Fruit fly (Drosophila melanogaster) whole organism, embryonic: ENCODE data around the gene CG15418.

Experiments
- C15 ChIP-seq: fragments of 200-800 bp; sonication (Bioruptor generic); IDR thresholded peaks from 3 replicates; pipeline ENCODE4 v1.3.6; 2022; ENCODE audit warnings: missing biosample characterization, missing genetic modification characterization
- CG11504 ChIP-seq: fragments of 200-800 bp; sonication (Bioruptor generic); optimal IDR thresholded peaks from 3 replicates; lab custom pipeline; 2019; ENCODE audit warnings: missing biosample characterization, mild to moderate bottlenecking, missing genetic modification characterization, moderate library complexity
- CG12299 ChIP-seq: fragments of 200-800 bp; sonication (Bioruptor generic); optimal IDR thresholded peaks from 2 replicates; lab custom pipeline; 2018; ENCODE audit warnings: missing biosample characterization, mild to moderate bottlenecking, missing genetic modification characterization
- CG1233 ChIP-seq: fragments of 200-800 bp; sonication (Bioruptor generic); optimal IDR thresholded peaks from 4 replicates; lab custom pipeline; 2018; ENCODE audit warnings: missing biosample characterization, mild to moderate bottlenecking, missing genetic modification characterization
- CG14441 ChIP-seq: fragments of 200-800 bp; sonication (Bioruptor generic); IDR thresholded peaks from 2 replicates; pipeline ENCODE4 v1.3.6; 2022; ENCODE audit warnings: missing biosample characterization, missing genetic modification characterization
- CG15601 ChIP-seq: fragments of 200-800 bp; sonication (Bioruptor generic); optimal IDR thresholded peaks from 3 replicates; lab custom pipeline; 2019; ENCODE audit warnings: missing biosample characterization, mild to moderate bottlenecking, missing genetic modification characterization, moderate library complexity
- CG1602 ChIP-seq: fragments of 200-800 bp; sonication (Bioruptor generic); optimal IDR thresholded peaks from 3 replicates; lab custom pipeline; 2016; ENCODE audit warnings: missing biosample characterization, missing genetic modification characterization
- CG1603 ChIP-seq: fragments of 200-800 bp; sonication (Bioruptor generic); optimal IDR thresholded peaks from 2 replicates; lab custom pipeline; 2019; ENCODE audit warnings: missing biosample characterization, mild to moderate bottlenecking, missing genetic modification characterization, moderate library complexity
- CG16813 ChIP-seq: fragments of 200-800 bp; sonication (Bioruptor generic); IDR thresholded peaks from 3 replicates; pipeline ENCODE4 v1.3.6; 2022; ENCODE audit warnings: missing biosample characterization, missing genetic modification characterization; ENCODE audit not compliant: partially characterized antibody
- CG17359 ChIP-seq: fragments of 200-800 bp; sonication (Bioruptor generic); optimal IDR thresholded peaks from 3 replicates; lab custom pipeline; 2018; ENCODE audit warnings: missing biosample characterization, mild to moderate bottlenecking, missing genetic modification characterization, moderate library complexity
- CG17568 ChIP-seq: fragments of 200-800 bp; sonication (Bioruptor generic); optimal IDR thresholded peaks from 2 replicates; lab custom pipeline; 2018; ENCODE audit warnings: missing biosample characterization, mild to moderate bottlenecking, missing genetic modification characterization, moderate library complexity
- CG18262 ChIP-seq: fragments of 200-800 bp; optimal IDR thresholded peaks from 3 replicates; lab custom pipeline; 2019; ENCODE audit warnings: missing biosample characterization, mild to moderate bottlenecking, missing genetic modification characterization, moderate library complexity
- CG2199 ChIP-seq: fragments of 200-800 bp; sonication (Bioruptor generic); IDR thresholded peaks from 3 replicates; pipeline ENCODE4 v1.3.6; 2022; ENCODE audit warnings: missing biosample characterization, missing genetic modification characterization
- CG2678 ChIP-seq: fragments of 200-800 bp; sonication (Bioruptor generic); optimal IDR thresholded peaks from 3 replicates; lab custom pipeline; 2019; ENCODE audit warnings: missing biosample characterization, mild to moderate bottlenecking, missing genetic modification characterization, moderate library complexity
- CG32532 ChIP-seq: fragments of 200-800 bp; sonication (Bioruptor generic); IDR thresholded peaks from 2 replicates; pipeline ENCODE4 v1.3.6; 2022; ENCODE audit warnings: missing biosample characterization, missing genetic modification characterization
- CG32772 ChIP-seq: fragments of 200-800 bp; sonication (Bioruptor generic); IDR thresholded peaks from 2 replicates; pipeline ENCODE4 v1.3.6; 2022; ENCODE audit warnings: missing biosample characterization, missing genetic modification characterization
- CG34422 ChIP-seq: fragments of 200-800 bp; sonication (Bioruptor generic); IDR thresholded peaks from 3 replicates; pipeline ENCODE4 v1.3.6; 2022; ENCODE audit warnings: missing biosample characterization, missing genetic modification characterization
- CG5180 ChIP-seq: fragments of 200-800 bp; sonication (Bioruptor generic); optimal IDR thresholded peaks from 3 replicates; lab custom pipeline; 2017; ENCODE audit warnings: missing biosample characterization, missing genetic modification characterization, mild to moderate bottlenecking, moderate library complexity, missing genetic modification reagents
- CG6272 ChIP-seq: fragments of 200-800 bp; sonication (Bioruptor generic); IDR thresholded peaks from 2 replicates; pipeline ENCODE4 v1.3.6; 2022; ENCODE audit warnings: missing biosample characterization, missing genetic modification characterization
- CG6683 ChIP-seq: fragments of 200-800 bp; sonication (Bioruptor generic); optimal IDR thresholded peaks from 2 replicates; lab custom pipeline; 2017; ENCODE audit warnings: missing biosample characterization, mild to moderate bottlenecking, missing genetic modification characterization, missing genetic modification reagents
- CG8281 ChIP-seq: fragments of 200-800 bp; sonication (Bioruptor generic); optimal IDR thresholded peaks from 2 replicates; lab custom pipeline; 2018; ENCODE audit warnings: missing biosample characterization, mild to moderate bottlenecking, missing genetic modification characterization, moderate library complexity
- D ChIP-seq, 2 experiments: fragments of 200-800 bp in 1 of 2; fragments of >200 bp in 1 of 2; sonication (Bioruptor generic) in 1 of 2; optimal IDR thresholded peaks; 2 replicates in 1 of 2; 3 replicates in 1 of 2; lab custom pipeline; 2017; ENCODE audit warnings: mild to moderate bottlenecking in 1 of 2, missing biosample characterization in 1 of 2, missing genetic modification characterization in 1 of 2, missing genetic modification reagents in 1 of 2
- Doc3 ChIP-seq: fragments of 200-800 bp; sonication (Bioruptor generic); IDR thresholded peaks from 3 replicates; pipeline ENCODE4 v1.3.6; 2022; ENCODE audit warnings: missing biosample characterization, missing genetic modification characterization; ENCODE audit not compliant: partially characterized antibody
- Gug ChIP-seq: fragments of 200-800 bp; sonication (Bioruptor generic); IDR thresholded peaks from 4 replicates; pipeline ENCODE4 v1.3.6; 2022; ENCODE audit warnings: missing biosample characterization, missing genetic modification characterization
- Hr78 ChIP-seq, 2 experiments: fragments of 200-800 bp in 1 of 2; fragments of >200 bp in 1 of 2; sonication (Bioruptor generic) in 1 of 2; optimal IDR thresholded peaks; 2 replicates each; lab custom pipeline; 2017 to 2019; ENCODE audit warnings: missing biosample characterization in 2 of 2, missing genetic modification characterization in 2 of 2, mild to moderate bottlenecking in 1 of 2, moderate library complexity in 1 of 2
- Mad ChIP-seq: fragments of 200-800 bp; sonication (Bioruptor generic); optimal IDR thresholded peaks from 2 replicates; lab custom pipeline; 2016; ENCODE audit warnings: missing biosample characterization, missing genetic modification characterization
- Pdp1 ChIP-seq, 2 experiments: fragments of 200-800 bp; sonication (Bioruptor generic); optimal IDR thresholded peaks; 3 replicates each; lab custom pipeline; 2016; ENCODE audit warnings: missing biosample characterization in 2 of 2, missing genetic modification characterization in 2 of 2, mild to moderate bottlenecking in 1 of 2, moderate library complexity in 1 of 2
- Rx ChIP-seq: fragments of 200-800 bp; sonication (Bioruptor generic); IDR thresholded peaks from 2 replicates; pipeline ENCODE4 v1.3.6; 2022; ENCODE audit warnings: missing biosample characterization, missing genetic modification characterization
- Side ChIP-seq: fragments of 200-800 bp; sonication (Bioruptor generic); optimal IDR thresholded peaks from 2 replicates; lab custom pipeline; 2016; ENCODE audit warnings: missing biosample characterization, missing genetic modification characterization
- Sry-δ ChIP-seq: fragments of 200-800 bp; sonication (Bioruptor generic); optimal IDR thresholded peaks from 2 replicates; lab custom pipeline; 2016; ENCODE audit warnings: missing biosample characterization, missing genetic modification characterization
- TFAM ChIP-seq: fragments of 200-800 bp; sonication (Bioruptor generic); optimal IDR thresholded peaks from 2 replicates; lab custom pipeline; 2017; ENCODE audit warnings: missing biosample characterization, missing genetic modification characterization, inconsistent platforms
- Xbp1 ChIP-seq: fragments of 200-800 bp; sonication (Bioruptor generic); optimal IDR thresholded peaks from 3 replicates; lab custom pipeline; 2016; ENCODE audit warnings: missing biosample characterization, mild to moderate bottlenecking, missing genetic modification characterization
- ab ChIP-seq: fragments of 200-800 bp; sonication (Bioruptor generic); optimal IDR thresholded peaks from 2 replicates; lab custom pipeline; 2016; ENCODE audit warnings: missing biosample characterization, missing genetic modification characterization
- btn ChIP-seq: fragments of 200-800 bp; sonication (Bioruptor generic); optimal IDR thresholded peaks from 2 replicates; lab custom pipeline; 2016; ENCODE audit warnings: missing biosample characterization, missing genetic modification characterization
- cato ChIP-seq: fragments of 200-800 bp; sonication (Bioruptor generic); optimal IDR thresholded peaks from 2 replicates; lab custom pipeline; 2016; ENCODE audit warnings: missing biosample characterization, missing genetic modification characterization, borderline replicate concordance
- chif ChIP-seq, 2 experiments: fragments of 200-800 bp; sonication (Bioruptor generic); optimal IDR thresholded peaks; 3 replicates each; lab custom pipeline; 2016; ENCODE audit warnings: missing biosample characterization in 2 of 2, missing genetic modification characterization in 2 of 2
- dimm ChIP-seq: fragments of 200-800 bp; sonication (Bioruptor generic); IDR thresholded peaks from 2 replicates; pipeline ENCODE4 v1.3.6; 2022; ENCODE audit warnings: missing biosample characterization, missing genetic modification characterization
- exex ChIP-seq: fragments of 200-800 bp; sonication (Bioruptor generic); optimal IDR thresholded peaks from 4 replicates; lab custom pipeline; 2018; ENCODE audit warnings: missing biosample characterization, mild to moderate bottlenecking, missing genetic modification characterization, moderate library complexity
- fu2 ChIP-seq: fragments of 200-800 bp; sonication (Bioruptor generic); optimal IDR thresholded peaks from 2 replicates; lab custom pipeline; 2016; ENCODE audit warnings: missing biosample characterization, missing genetic modification characterization
- gcm2 ChIP-seq: fragments of 200-800 bp; sonication (Bioruptor generic); optimal IDR thresholded peaks from 2 replicates; lab custom pipeline; 2016; ENCODE audit warnings: missing biosample characterization, missing genetic modification characterization
- gem ChIP-seq: fragments of 200-800 bp; sonication (Bioruptor generic); optimal IDR thresholded peaks from 2 replicates; lab custom pipeline; 2019; ENCODE audit warnings: missing biosample characterization, mild to moderate bottlenecking, missing genetic modification characterization, moderate library complexity
- gfzf ChIP-seq: fragments of 200-800 bp; sonication (Bioruptor generic); optimal IDR thresholded peaks from 2 replicates; lab custom pipeline; 2016; ENCODE audit warnings: missing biosample characterization, mild to moderate bottlenecking, missing genetic modification characterization, moderate library complexity
- grau ChIP-seq: fragments of 200-800 bp; optimal IDR thresholded peaks from 3 replicates; lab custom pipeline; 2019; ENCODE audit warnings: missing biosample characterization, mild to moderate bottlenecking, missing genetic modification characterization, moderate library complexity
- kay ChIP-seq: fragments of 200-800 bp; sonication (Bioruptor generic); optimal IDR thresholded peaks from 2 replicates; lab custom pipeline; 2016; ENCODE audit warnings: missing biosample characterization, missing genetic modification characterization
- nau ChIP-seq: fragments of 200-800 bp; sonication (Bioruptor generic); optimal IDR thresholded peaks from 3 replicates; lab custom pipeline; 2017; ENCODE audit warnings: missing biosample characterization, mild to moderate bottlenecking, missing genetic modification characterization, missing genetic modification reagents
- otp ChIP-seq: fragments of 200-800 bp; sonication (Bioruptor generic); IDR thresholded peaks from 3 replicates; pipeline ENCODE4, ENCODE4 v1.3.6; 2022; ENCODE audit warnings: missing biosample characterization, missing genetic modification characterization
- pb ChIP-seq: fragments of 200-800 bp; sonication (Bioruptor generic); optimal IDR thresholded peaks from 3 replicates; lab custom pipeline; 2016; ENCODE audit warnings: missing biosample characterization, missing genetic modification characterization
- pzg ChIP-seq: fragments of 200-800 bp; sonication (Bioruptor generic); optimal IDR thresholded peaks from 3 replicates; lab custom pipeline; 2018; ENCODE audit warnings: missing biosample characterization, mild to moderate bottlenecking, missing genetic modification characterization, moderate library complexity
- tio ChIP-seq: fragments of 200-800 bp; sonication (Bioruptor generic); optimal IDR thresholded peaks from 2 replicates; lab custom pipeline; 2017; ENCODE audit warnings: missing biosample characterization, missing genetic modification characterization, inconsistent platforms

Gene CG15418

DNA sequence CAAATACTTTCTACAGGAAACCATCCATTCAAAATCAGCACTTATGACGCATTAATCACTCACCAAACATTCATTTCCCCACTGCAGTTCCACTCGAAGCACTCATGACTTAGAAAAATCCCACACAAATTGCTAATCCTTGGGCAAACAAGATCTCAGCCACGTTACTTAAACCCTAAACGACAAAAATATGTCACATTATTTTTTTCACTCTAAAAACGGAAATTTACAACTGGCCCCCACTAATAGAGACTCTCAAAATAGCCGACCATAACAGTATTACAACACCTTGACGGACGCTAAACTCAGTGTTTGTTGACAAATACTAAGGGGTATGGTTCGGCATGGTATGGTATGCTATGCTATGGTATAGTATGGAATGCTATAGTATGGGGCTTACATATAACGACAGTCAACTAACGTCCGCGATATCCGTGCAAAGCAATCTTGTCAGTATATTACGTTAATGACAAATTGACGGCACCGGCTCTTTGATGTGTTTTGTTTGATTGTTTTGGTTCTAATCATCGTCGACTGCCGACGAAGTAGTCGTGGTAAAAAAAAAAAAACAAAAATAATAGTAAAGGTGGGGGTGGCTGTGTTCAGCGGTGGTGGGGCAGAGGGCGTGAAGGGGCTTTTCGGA, 48.9 kb downstream of the CG15418 start (continued):
- TF ChIP-seq CG32532 (GFP tag; lab: Robert Waterston, UW) = no peak
- TF ChIP-seq fu2 (GFP tag; lab: Kevin White, UChicago) = no peak
- TF ChIP-seq gem (tag; lab: Kevin White, UChicago) = no peak
- no peak for TF ChIP-seq Xbp1 (GFP tag; lab: Kevin White, UChicago)
- no peak for TF ChIP-seq CG12299 (tag; lab: Kevin White, UChicago)
- TF ChIP-seq kay (GFP tag; lab: Kevin White, UChicago) = no peak
- 0 out of 3 replicates have a peak, but pooled peaks have one; percentile 28 for TF ChIP-seq otp
- no peak for TF ChIP-seq Rx (GFP tag; lab: Robert Waterston, UW)
- TF ChIP-seq gfzf = no peak
- peak; percentile 82 for TF ChIP-seq CG8281
- TF ChIP-seq Sry-δ (GFP tag; lab: Kevin White, UChicago) = no peak
- no peak for TF ChIP-seq Hr78 (GFP tag; optimal IDR thresholded peaks at IDR 0.05; lab: Kevin White, UChicago)
- TF ChIP-seq CG15601 = no peak
- TF ChIP-seq CG14441 (GFP tag; lab: Robert Waterston, UW) = no peak
- peak; percentile 5 for TF ChIP-seq grau
- no peak for TF ChIP-seq C15 (GFP tag; lab: Robert Waterston, UW)
- no peak for TF ChIP-seq pb (GFP tag; lab: Kevin White, UChicago)
- TF ChIP-seq CG17359 (tag; lab: Kevin White, UChicago) = peak; percentile 36
- no peak for TF ChIP-seq pzg (GFP tag; lab: Kevin White, UChicago)
- no peak for TF ChIP-seq Mad (GFP tag; lab: Kevin White, UChicago)
- TF ChIP-seq CG2199 (GFP tag; lab: Robert Waterston, UW) = 0 out of 3 replicates have a peak, but pooled peaks have one; percentile 7
- peak; percentile 40 for TF ChIP-seq CG32772 (GFP tag; lab: Robert Waterston, UW)
- no peak for TF ChIP-seq btn (GFP tag; lab: Kevin White, UChicago)
- no peak for TF ChIP-seq nau (GFP tag; lab: Kevin White, UChicago)
- no peak for TF ChIP-seq Side (GFP tag; lab: Kevin White, UChicago)
- TF ChIP-seq cato (GFP tag; lab: Kevin White, UChicago) = no peak
- TF ChIP-seq CG2678 (tag; lab: Kevin White, UChicago) = no peak
- TF ChIP-seq ab = no peak
- TF ChIP-seq CG11504 = no peak
- no peak for TF ChIP-seq D (optimal IDR thresholded peaks at IDR 0.05; lab: Kevin White, UChicago)
- no peak for TF ChIP-seq D (GFP tag; optimal IDR thresholded peaks at IDR 0.05; lab: Kevin White, UChicago)
- peak; percentile 29 for TF ChIP-seq CG17568 (GFP tag; lab: Kevin White, UChicago)
- no peak for TF ChIP-seq gcm2 (GFP tag; lab: Kevin White, UChicago)
- no peak for TF ChIP-seq CG1233
- TF ChIP-seq CG1602 (GFP tag; lab: Kevin White, UChicago) = no peak
- no peak for TF ChIP-seq dimm (GFP tag; lab: Robert Waterston, UW)
- TF ChIP-seq CG5180 (GFP tag; lab: Kevin White, UChicago) = no peak
- TF ChIP-seq CG6683 = no peak
- no peak for TF ChIP-seq CG16813 (GFP tag; lab: Robert Waterston, UW)
- no peak for TF ChIP-seq CG18262 (tag; lab: Kevin White, UChicago)
- no peak for TF ChIP-seq chif (GFP tag; optimal IDR thresholded peaks at IDR 0.05; lab: Kevin White, UChicago)
- TF ChIP-seq tio (GFP tag; lab: Kevin White, UChicago) = no peak
- TF ChIP-seq CG1603 (tag; lab: Kevin White, UChicago) = peak; percentile 10
- TF ChIP-seq TFAM (GFP tag; lab: Kevin White, UChicago) = no peak
- no peak for TF ChIP-seq Doc3 (GFP tag; lab: Robert Waterston, UW)
- TF ChIP-seq CG6272 = no peak
- TF ChIP-seq CG34422 (GFP tag; lab: Robert Waterston, UW) = no peak
- TF ChIP-seq exex (tag; lab: Kevin White, UChicago) = peak; percentile 46
- TF ChIP-seq Pdp1 (GFP tag; optimal IDR thresholded peaks at IDR 0.05; lab: Kevin White, UChicago) = peak in 1 of 2 experiments; percentile 66
- TF ChIP-seq Gug (GFP tag; lab: Robert Waterston, UW) = no peak
